Worm (Caenorhabditis elegans): ENCODE data around the gene ttbk-6.
"Not testable (repeated sequence)": the region's sequence is repeated elsewhere in the genome, so short reads cannot be mapped to it uniquely, and the experiment has no call there.

ce11 chrIII:5062406-5062805, 12.1 kb upstream of the ttbk-6 start, which contains the start of gene C45G9.4:
- TF ChIP-seq nhr-28 (tag; optimal IDR thresholded peaks at IDR 0.05); mep-1 (tag; optimal IDR thresholded peaks at IDR 0.05); tag-97 (GFP tag; IDR thresholded peaks at IDR 0.05); lsy-2 (tag; optimal IDR thresholded peaks at IDR 0.05); nhr-237 (tag; optimal IDR thresholded peaks at IDR 0.05); dpl-1 (GFP tag; optimal IDR thresholded peaks at IDR 0.05); lin-29 (GFP tag; IDR thresholded peaks at IDR 0.05); jun-1 (tag; optimal IDR thresholded peaks at IDR 0.05); fos-1 (tag; optimal IDR thresholded peaks at IDR 0.05); unc-62 (GFP tag; optimal IDR thresholded peaks at IDR 0.05 in 1 of 2); unc-62 (tag; optimal IDR thresholded peaks at IDR 0.05); rbr-2 (tag; optimal IDR thresholded peaks at IDR 0.05); aly-2 (tag; optimal IDR thresholded peaks at IDR 0.05): not testable (repeated sequence)
